Worm (Caenorhabditis elegans) whole organism, mixed stage, embryonic: ENCODE results near the gene atgl-1.

Experiments
- blmp-1 ChIP-seq: fragments of 150-350 bp; optimal IDR thresholded peaks from 2 replicates; lab custom pipeline; 2014; ENCODE audit warnings: missing biosample characterization, missing genetic modification characterization
- ceh-83 ChIP-seq: fragments of 200-800 bp; sonication (Bioruptor generic); optimal IDR thresholded peaks from 2 replicates; lab custom pipeline; 2018; ENCODE audit warnings: mild to moderate bottlenecking, missing genetic modification characterization, missing compliant biosample characterization
- ces-1 ChIP-seq: fragments of 150-350 bp; optimal IDR thresholded peaks from 2 replicates; lab custom pipeline; 2014; ENCODE audit warnings: missing biosample characterization, missing genetic modification reagents, missing genetic modification characterization
- drap-1 ChIP-seq: fragments of 200-800 bp; sonication (Bioruptor generic); optimal IDR thresholded peaks from 3 replicates; lab custom pipeline; 2018; ENCODE audit warnings: mild to moderate bottlenecking, missing genetic modification characterization, missing compliant biosample characterization
- lsy-2 ChIP-seq: fragments of 150-350 bp; optimal IDR thresholded peaks from 2 replicates; lab custom pipeline; 2014; ENCODE audit warnings: missing biosample characterization, missing genetic modification characterization
- mep-1 ChIP-seq: fragments of 150-350 bp; optimal IDR thresholded peaks from 2 replicates; lab custom pipeline; 2017; ENCODE audit warnings: missing biosample characterization, missing genetic modification reagents, missing genetic modification characterization, inconsistent platforms
- nhr-237 ChIP-seq: fragments of 150-350 bp; optimal IDR thresholded peaks from 2 replicates; lab custom pipeline; 2014; ENCODE audit warnings: missing biosample characterization, missing genetic modification characterization
- pha-4 ChIP-seq: fragments of 150-350 bp; optimal IDR thresholded peaks from 2 replicates; lab custom pipeline; 2018; ENCODE audit warnings: missing biosample characterization, missing genetic modification reagents, missing genetic modification characterization
- snpc-4 ChIP-seq: fragments of 150-350 bp; optimal IDR thresholded peaks from 2 replicates; lab custom pipeline; 2014; ENCODE audit warnings: missing biosample characterization, missing genetic modification characterization
- unc-62 ChIP-seq: fragments of 150-350 bp; optimal IDR thresholded peaks from 2 replicates; lab custom pipeline; 2014; ENCODE audit warnings: missing biosample characterization, missing genetic modification reagents, missing genetic modification characterization
- ztf-11 ChIP-seq: fragments of 150-350 bp; optimal IDR thresholded peaks from 2 replicates; lab custom pipeline; 2014; ENCODE audit warnings: missing biosample characterization, missing genetic modification characterization

DNA sequence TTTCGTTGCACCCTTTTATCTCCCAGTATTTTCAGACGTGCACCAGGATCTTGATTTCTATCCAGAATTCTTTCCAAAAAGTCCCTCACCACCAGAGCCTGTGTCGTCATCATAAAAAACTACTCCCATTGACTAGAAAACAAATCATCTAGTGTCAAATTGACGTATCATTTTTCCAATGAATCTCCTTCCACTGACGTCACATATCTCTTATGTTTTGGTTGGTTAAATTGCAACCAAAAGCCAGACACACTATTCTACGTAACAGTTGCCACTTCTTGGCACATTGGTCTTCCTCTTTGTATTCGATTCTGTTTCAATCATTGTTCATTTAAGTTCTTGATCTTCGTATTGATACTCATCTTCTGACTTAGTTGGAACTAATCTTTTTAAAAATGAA, 21.1 kb downstream of the atgl-1 start:
- TF ChIP-seq ztf-11 (tag; lab: Kevin White, UChicago): no peak
- peak; percentile 24 for TF ChIP-seq unc-62
- TF ChIP-seq pha-4 (tag; lab: Kevin White, UChicago): no peak
- TF ChIP-seq nhr-237: no peak
- TF ChIP-seq snpc-4 (tag; lab: Kevin White, UChicago): no peak
- no peak for TF ChIP-seq lsy-2 (tag; lab: Kevin White, UChicago)
- no peak for TF ChIP-seq mep-1 (tag; lab: Kevin White, UChicago)
- no peak for TF ChIP-seq ces-1 (GFP tag; lab: Kevin White, UChicago)
- TF ChIP-seq blmp-1 (tag; lab: Kevin White, UChicago): no peak
- TF ChIP-seq ceh-83: no peak
- no peak for TF ChIP-seq drap-1 (GFP tag; lab: Kevin White, UChicago)
